Fruit fly (Drosophila melanogaster): ENCODE results near the gene ND-15.
A peak's percentile ranks its signal among the peaks of the same experiment; 100 is the strongest.

Gene ND-15

DNA sequence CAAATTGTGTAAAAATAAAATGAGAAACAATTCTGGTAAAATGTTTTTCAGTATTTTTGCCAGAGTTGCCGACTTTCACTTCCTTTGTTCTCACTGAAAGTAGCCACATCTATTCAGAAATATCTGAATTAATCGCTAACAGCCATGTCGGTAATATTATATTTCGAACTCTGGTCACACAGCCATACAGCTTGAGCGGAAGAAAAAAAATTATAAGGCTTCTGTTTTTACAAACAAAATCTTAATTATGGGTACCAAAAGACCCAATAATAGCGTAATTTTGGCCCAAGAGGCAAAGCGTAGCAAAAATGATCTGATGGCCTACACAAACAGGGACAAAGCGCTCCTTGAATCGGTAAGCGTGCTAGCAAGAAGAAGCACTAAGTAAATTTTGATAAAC, 41.5 kb downstream of the ND-15 start, which contains the start of gene CG3436 (continued):
- TF ChIP-seq sc (optimal IDR thresholded peaks at IDR 0.05) (no peak), sc (GFP tag; optimal IDR thresholded peaks at IDR 0.05) (no peak), Chrac-16 (GFP tag; optimal IDR thresholded peaks at IDR 0.05) (no peak), slp2 (GFP tag; optimal IDR thresholded peaks at IDR 0.05) (no peak), MBD-R2 (GFP tag; IDR thresholded peaks at IDR 0.05) (no peak), Hr39 (optimal IDR thresholded peaks at IDR 0.05) (no peak), Abd-B (GFP tag; optimal IDR thresholded peaks at IDR 0.05) (no peak), slou (GFP tag; optimal IDR thresholded peaks at IDR 0.05) (no peak), CG6683 (GFP tag; optimal IDR thresholded peaks at IDR 0.05) (no peak), CG13624 (GFP tag; optimal IDR thresholded peaks at IDR 0.05) (peak; percentile 14), NFAT (GFP tag; IDR thresholded peaks at IDR 0.05) (no peak), wek (GFP tag; optimal IDR thresholded peaks at IDR 0.05) (no peak), insv (GFP tag; optimal IDR thresholded peaks at IDR 0.05) (peak in 1 of 2 experiments; percentile 4), tgo (GFP tag; IDR thresholded peaks at IDR 0.05) (no peak), CG1603 (tag; optimal IDR thresholded peaks at IDR 0.05) (peak; percentile 64), CG12659 (GFP tag; optimal IDR thresholded peaks at IDR 0.05) (peak; percentile 68), nerfin-2 (GFP tag; IDR thresholded peaks at IDR 0.05; ENCODE audit: partially characterized antibody) (no peak), CG10321 (GFP tag; IDR thresholded peaks at IDR 0.05) (no peak), nmo (GFP tag; optimal IDR thresholded peaks at IDR 0.05) (peak; percentile 56), Sox100B (GFP tag; optimal IDR thresholded peaks at IDR 0.05) (no peak), croc (GFP tag; conservative IDR thresholded peaks at IDR 0.05) (no peak), Lim3 (GFP tag; IDR thresholded peaks at IDR 0.05) (no peak), ase (GFP tag; IDR thresholded peaks at IDR 0.05) (no peak), CG11723 (GFP tag; optimal IDR thresholded peaks at IDR 0.05) (no peak), Dek (tag; optimal IDR thresholded peaks at IDR 0.05) (no peak), D19A (tag; optimal IDR thresholded peaks at IDR 0.05) (no peak), lilli (GFP tag; optimal IDR thresholded peaks at IDR 0.05) (peak; percentile 12), CG12155 (GFP tag; optimal IDR thresholded peaks at IDR 0.05) (no peak), gro (GFP tag; optimal IDR thresholded peaks at IDR 0.05) (peak; percentile 38), ham (GFP tag; IDR thresholded peaks at IDR 0.05) (no peak), Doc3 (GFP tag; IDR thresholded peaks at IDR 0.05; ENCODE audit: partially characterized antibody) (no peak), schlank (tag; optimal IDR thresholded peaks at IDR 0.05) (no peak), gem (tag; optimal IDR thresholded peaks at IDR 0.05) (no peak), ewg (GFP tag; optimal IDR thresholded peaks at IDR 0.05) (no peak), CG4617 (GFP tag; optimal IDR thresholded peaks at IDR 0.05; ENCODE audit: borderline replicate concordance) (peak; percentile 96), CG17829 (tag; optimal IDR thresholded peaks at IDR 0.05) (peak; percentile 15), CG12391 (tag; optimal IDR thresholded peaks at IDR 0.05) (peak; percentile 19), nom (GFP tag; optimal IDR thresholded peaks at IDR 0.05) (peak; percentile 5), C15 (GFP tag; IDR thresholded peaks at IDR 0.05) (no peak), CG5180 (GFP tag; optimal IDR thresholded peaks at IDR 0.05) (no peak), phol (tag; optimal IDR thresholded peaks at IDR 0.05) (peak; percentile 52), CG3847 (GFP tag; IDR thresholded peaks at IDR 0.05) (no peak), unc-4 (GFP tag; IDR thresholded peaks at IDR 0.05; ENCODE audit: partially characterized antibody) (no peak), CG17385 (GFP tag; optimal IDR thresholded peaks at IDR 0.05) (peak; percentile 95), CG10979 (tag; optimal IDR thresholded peaks at IDR 0.05) (no peak), Ssrp (tag; optimal IDR thresholded peaks at IDR 0.05) (peak; percentile 6), pb (GFP tag; optimal IDR thresholded peaks at IDR 0.05) (no peak), CG8388 (GFP tag; optimal IDR thresholded peaks at IDR 0.05) (no peak), sisA (GFP tag; IDR thresholded peaks at IDR 0.05) (no peak), trem (tag; optimal IDR thresholded peaks at IDR 0.05) (peak; percentile 59), CG3163 (GFP tag; optimal IDR thresholded peaks at IDR 0.05) (no peak), Myb (GFP tag; optimal IDR thresholded peaks at IDR 0.05) (peak; percentile 48)
